Worm (Caenorhabditis elegans) whole organism, L4 larva: ENCODE measurements around the gene hlh-17.
A peak's percentile ranks its signal among the peaks of the same experiment; 100 is the strongest.

Experiments
- D1046.2 ChIP-seq: fragments of 200-800 bp; sonication (Bioruptor generic); IDR thresholded peaks from 2 replicates; pipeline ENCODE4 v1.3.6; 2022; ENCODE audit warnings: missing genetic modification characterization, missing compliant biosample characterization
- F10B5.3 ChIP-seq: sonication (generic microtip); optimal IDR thresholded peaks from 2 replicates; lab custom pipeline; 2016; ENCODE audit warnings: mild to moderate bottlenecking, missing genetic modification characterization, missing compliant biosample characterization
- F37D6.2 ChIP-seq: sonication (generic microtip); optimal IDR thresholded peaks from 2 replicates; lab custom pipeline; 2016; ENCODE audit warnings: mild to moderate bottlenecking, missing genetic modification characterization, missing compliant biosample characterization
- F44E2.7 ChIP-seq: fragments of 200-800 bp; sonication (Bioruptor generic); IDR thresholded peaks from 2 replicates; pipeline ENCODE4 v2.1.2; 2022; ENCODE audit warnings: missing genetic modification characterization, missing compliant biosample characterization
- Y5F2A.4 ChIP-seq: fragments of 200-800 bp; sonication (Bioruptor generic); optimal IDR thresholded peaks from 2 replicates; lab custom pipeline; 2018; ENCODE audit warnings: mild to moderate bottlenecking, missing genetic modification characterization, missing compliant biosample characterization
- ZK337.2 ChIP-seq: fragments of 200-800 bp; sonication (Bioruptor generic); IDR thresholded peaks from 2 replicates; pipeline ENCODE4 v1.3.6; 2022; ENCODE audit warnings: missing genetic modification reagents, missing genetic modification characterization, missing compliant biosample characterization
- aha-1 ChIP-seq: fragments of 150-350 bp; peaks from one replicate; lab custom pipeline; 2014; ENCODE audit warnings: missing biosample characterization, missing genetic modification characterization
- ceh-32 ChIP-seq: sonication (generic microtip); optimal IDR thresholded peaks from 2 replicates; lab custom pipeline; 2016; ENCODE audit warnings: mild to moderate bottlenecking, missing genetic modification characterization, missing compliant biosample characterization; ENCODE audit not compliant: poor library complexity
- ces-1 ChIP-seq: fragments of 150-350 bp; sonication (generic microtip); optimal IDR thresholded peaks from 4 replicates; lab custom pipeline; 2014; ENCODE audit warnings: missing biosample characterization, missing genetic modification reagents, missing genetic modification characterization
- cey-2 ChIP-seq: sonication (generic microtip); optimal IDR thresholded peaks from 3 replicates; lab custom pipeline; 2017; ENCODE audit warnings: missing genetic modification characterization, mild to moderate bottlenecking, missing compliant biosample characterization, antibody characterized with exemption, borderline replicate concordance; ENCODE audit not compliant: insufficient read depth
- daf-16 ChIP-seq, 3 experiments: sonication (generic microtip); optimal IDR thresholded peaks; 2 replicates each; lab custom pipeline; 2016 to 2017; ENCODE audit warnings: missing genetic modification characterization in 3 of 3, missing genetic modification reagents in 3 of 3, mild to moderate bottlenecking in 2 of 3, missing compliant biosample characterization in 2 of 3, missing biosample characterization in 1 of 3, moderate library complexity in 1 of 3
- daf-8 ChIP-seq: fragments of 200-800 bp; sonication (Bioruptor generic); IDR thresholded peaks from 2 replicates; pipeline ENCODE4 v1.3.6; 2022; ENCODE audit warnings: missing genetic modification characterization, missing compliant biosample characterization
- dmd-6 ChIP-seq: fragments of 200-800 bp; sonication (Bioruptor generic); IDR thresholded peaks from 2 replicates; pipeline ENCODE4 v1.3.6; 2022; ENCODE audit warnings: missing genetic modification reagents, missing genetic modification characterization, missing compliant biosample characterization
- dmd-9 ChIP-seq: fragments of 200-800 bp; sonication (Bioruptor generic); IDR thresholded peaks from 2 replicates; pipeline ENCODE4 v1.3.6; 2022; ENCODE audit warnings: missing genetic modification reagents, missing genetic modification characterization, missing compliant biosample characterization
- egl-27 ChIP-seq: sonication (generic microtip); optimal IDR thresholded peaks from 3 replicates; lab custom pipeline; 2017; ENCODE audit warnings: missing biosample characterization, missing genetic modification reagents, missing genetic modification characterization
- gei-8 ChIP-seq: fragments of 200-800 bp; sonication (Bioruptor generic); optimal IDR thresholded peaks from 2 replicates; lab custom pipeline; 2018; ENCODE audit warnings: mild to moderate bottlenecking, missing genetic modification characterization, missing compliant biosample characterization
- hlh-30 ChIP-seq: sonication (generic microtip); optimal IDR thresholded peaks from 2 replicates; lab custom pipeline; 2017; ENCODE audit warnings: antibody characterized with exemption, mild to moderate bottlenecking, missing genetic modification characterization, missing compliant biosample characterization; ENCODE audit not compliant: insufficient read depth
- lir-3 ChIP-seq: sonication (generic microtip); optimal IDR thresholded peaks from 2 replicates; lab custom pipeline; 2016; ENCODE audit warnings: mild to moderate bottlenecking, missing genetic modification characterization, missing compliant biosample characterization
- mdt-29 ChIP-seq: fragments of 200-800 bp; sonication (Bioruptor generic); IDR thresholded peaks from 2 replicates; pipeline ENCODE4 v1.3.6; 2022; ENCODE audit warnings: missing genetic modification reagents, missing genetic modification characterization, missing compliant biosample characterization
- mes-2 ChIP-seq: sonication (generic microtip); optimal IDR thresholded peaks from 2 replicates; lab custom pipeline; 2016; ENCODE audit warnings: missing genotype, mild to moderate bottlenecking, missing genetic modification characterization, missing compliant biosample characterization; ENCODE audit not compliant: poor library complexity, severe bottlenecking
- nhr-102 ChIP-seq: sonication (generic microtip); optimal IDR thresholded peaks from 2 replicates; lab custom pipeline; 2016; ENCODE audit warnings: mild to moderate bottlenecking, missing genetic modification characterization, moderate library complexity, missing compliant biosample characterization
- nhr-25 ChIP-seq: sonication (generic microtip); optimal IDR thresholded peaks from 2 replicates; lab custom pipeline; 2017; ENCODE audit warnings: missing genetic modification characterization, mild to moderate bottlenecking, missing compliant biosample characterization, antibody characterized with exemption, moderate library complexity, borderline replicate concordance; ENCODE audit not compliant: insufficient read depth
- nhr-77 ChIP-seq: fragments of 150-350 bp; optimal IDR thresholded peaks from 2 replicates; lab custom pipeline; 2014; ENCODE audit warnings: missing biosample characterization, missing genetic modification characterization
- pha-4 ChIP-seq, 2 experiments: fragments of 150-350 bp in 1 of 2; fragments of 200-800 bp in 1 of 2; sonication (Bioruptor generic) in 1 of 2; IDR thresholded peaks in 1 of 2; optimal IDR thresholded peaks in 1 of 2; 2 replicates each; pipeline versions ENCODE4 v1.3.6 to Lab custom; 2014 to 2022; ENCODE audit warnings: missing genetic modification characterization in 2 of 2, missing genetic modification reagents in 2 of 2, missing biosample characterization in 1 of 2, missing compliant biosample characterization in 1 of 2
- php-3 ChIP-seq: fragments of 200-800 bp; sonication (Bioruptor generic); IDR thresholded peaks from 2 replicates; pipeline ENCODE4 v1.3.6; 2022; ENCODE audit warnings: missing genetic modification reagents, missing genetic modification characterization, missing compliant biosample characterization
- pqm-1 ChIP-seq: sonication (generic microtip); optimal IDR thresholded peaks from 2 replicates; lab custom pipeline; 2017; ENCODE audit warnings: missing biosample characterization, missing genetic modification characterization
- skn-1 ChIP-seq: fragments of 150-350 bp; optimal IDR thresholded peaks from 2 replicates; lab custom pipeline; 2014; ENCODE audit warnings: missing biosample characterization, missing genetic modification characterization
- snpc-4 ChIP-seq: fragments of 150-350 bp; optimal IDR thresholded peaks from 2 replicates; lab custom pipeline; 2014; ENCODE audit warnings: missing biosample characterization, missing genetic modification characterization
- spr-3 ChIP-seq: fragments of 200-800 bp; sonication (Bioruptor generic); optimal IDR thresholded peaks from 2 replicates; lab custom pipeline; 2018; ENCODE audit warnings: mild to moderate bottlenecking, missing genetic modification characterization, missing compliant biosample characterization
- unc-39 ChIP-seq: sonication (generic microtip); optimal IDR thresholded peaks from 2 replicates; lab custom pipeline; 2017; ENCODE audit warnings: missing biosample characterization, missing genetic modification characterization
- unc-62 ChIP-seq, 3 experiments: fragments of 150-350 bp in 1 of 3; sonication (generic microtip); optimal IDR thresholded peaks in 2 of 3; peaks in 1 of 3; 1 replicate in 1 of 3; 2 replicates in 2 of 3; lab custom pipeline; 2014 to 2017; ENCODE audit warnings: missing biosample characterization in 3 of 3, missing genetic modification characterization in 3 of 3, missing genetic modification reagents in 3 of 3, missing genotype in 1 of 3
- zip-11 ChIP-seq: fragments of 200-800 bp; sonication (Bioruptor generic); IDR thresholded peaks from 2 replicates; pipeline ENCODE4 v1.3.6; 2022; ENCODE audit warnings: missing genetic modification characterization, missing compliant biosample characterization
- ztf-11 ChIP-seq: fragments of 150-350 bp; optimal IDR thresholded peaks from 2 replicates; lab custom pipeline; 2014; ENCODE audit warnings: missing biosample characterization, missing genetic modification characterization
- ztf-7 ChIP-seq: fragments of 150-350 bp; optimal IDR thresholded peaks from 2 replicates; lab custom pipeline; 2014; ENCODE audit warnings: missing biosample characterization, missing genetic modification characterization

The hlh-17 gene

ce11 chrIV:16277291-16277690 lies 22.7 kb downstream of the hlh-17 start, which contains the start of gene F38C2.7:
Gene F38C2.7, minus strand, starts transcription at chrIV:16277391.
- TF ChIP-seq daf-8 (GFP tag; lab: Robert Waterston, UW) (no peak), php-3 (no peak), nhr-102 (tag; lab: Kevin White, UChicago) (no peak), gei-8 (GFP tag; lab: Kevin White, UChicago) (no peak)
- TF ChIP-seq, all 104 proteins: peak for 0

DNA sequence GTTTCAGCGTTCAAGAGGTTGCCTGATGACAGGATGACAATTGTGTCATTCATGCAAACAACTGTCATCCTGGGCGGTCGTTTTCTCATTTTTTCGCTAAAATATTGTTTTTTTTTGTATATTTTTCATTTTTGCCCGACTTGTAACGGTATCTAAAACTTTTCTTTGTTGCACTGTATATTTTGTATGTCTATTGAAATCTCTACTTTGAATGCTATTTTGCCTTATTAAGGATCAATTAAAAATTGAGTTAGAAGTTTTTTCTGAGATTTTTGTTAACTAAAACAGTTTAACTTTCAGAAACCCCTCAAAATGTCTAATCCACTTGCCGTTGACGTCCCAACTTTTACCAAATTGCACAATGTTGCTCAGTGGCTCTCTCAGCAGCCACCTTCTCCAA lies 23.3 kb downstream of the hlh-17 start, which contains the start of gene ccch-2:
TSS of gene ccch-2 (plus strand) at position 301 of the 400 bp plus-strand sequence.
- no peak for TF ChIP-seq nhr-25 (tag; lab: Kevin White, UChicago)
- TF ChIP-seq hlh-30 (tag; lab: Kevin White, UChicago): no peak

- no peak for TF ChIP-seq Y5F2A.4 (GFP tag; lab: Kevin White, UChicago)
- TF ChIP-seq zip-11 (GFP tag; lab: Robert Waterston, UW): no peak
- no peak for TF ChIP-seq daf-8 (GFP tag; lab: Robert Waterston, UW)
- no peak for TF ChIP-seq nhr-102 (tag; lab: Kevin White, UChicago)
- TF ChIP-seq dmd-9 (GFP tag; lab: Robert Waterston, UW): no peak
- no peak for TF ChIP-seq skn-1 (tag; lab: Kevin White, UChicago)
- TF ChIP-seq unc-39: no peak
- no peak for TF ChIP-seq F10B5.3 (tag; lab: Kevin White, UChicago)
Observed at ce11 chrIV:16280614-16281013, 26.1 kb downstream of the hlh-17 start, which contains the start of gene clec-191. Gene clec-191, minus strand, starts transcription at chrIV:16280714.

DNA sequence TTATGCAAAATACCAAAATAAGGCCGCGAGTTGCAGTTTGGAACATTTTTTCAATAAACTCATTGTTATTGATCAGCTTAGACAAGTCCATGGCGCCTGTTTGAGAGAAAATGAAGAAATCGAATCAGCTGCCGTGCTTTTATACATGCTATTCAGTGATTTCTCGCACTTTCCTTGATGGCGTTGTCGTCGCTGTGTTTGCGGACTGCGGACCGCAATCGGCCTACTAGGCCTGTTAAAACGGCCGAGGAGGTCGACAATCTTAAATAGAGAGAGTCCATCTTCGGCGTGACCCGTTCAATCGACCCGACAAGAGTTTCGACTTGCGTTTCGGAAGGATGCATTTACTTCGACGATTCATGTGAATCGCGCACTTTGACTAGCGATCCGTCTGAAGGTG lies 36.2 kb downstream of the hlh-17 start, which contains the start of gene srz-75:
TSS of gene srz-75 (minus strand) at position 101 of the 400 bp plus-strand sequence.
- TF ChIP-seq ZK337.2 (GFP tag; lab: Robert Waterston, UW) (no peak), unc-62 (GFP tag; optimal IDR thresholded peaks at IDR 0.05 in 1 of 2; lab: Kevin White, UChicago) (peak in 1 of 2 experiments; percentile 77), unc-62 (tag; optimal IDR thresholded peaks at IDR 0.05; lab: Kevin White, UChicago) (no peak), aha-1 (tag; lab: Kevin White, UChicago) (peak; percentile 64), F37D6.2 (tag; lab: Kevin White, UChicago) (no peak), cey-2 (tag; lab: Kevin White, UChicago) (no peak), snpc-4 (tag; lab: Kevin White, UChicago) (no peak)

DNA sequence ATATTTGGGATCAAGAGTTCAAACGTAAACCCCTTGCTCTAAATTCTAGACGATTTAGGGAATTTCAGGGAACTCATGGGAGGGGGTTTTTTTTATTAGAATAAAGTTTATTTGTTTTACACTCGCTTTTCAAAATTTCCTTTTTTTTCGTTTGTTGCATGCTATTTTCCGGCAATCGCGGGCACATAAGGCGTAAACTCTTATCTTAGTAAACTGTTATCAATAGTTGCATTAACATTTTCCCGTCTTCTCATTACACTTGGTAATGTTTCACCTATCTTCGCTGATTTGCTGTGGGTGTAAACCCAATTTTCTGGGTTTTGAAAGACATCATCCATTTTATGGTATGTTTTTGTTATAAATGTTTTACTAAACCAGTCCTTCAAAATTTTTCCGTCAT lies 39.3 kb downstream of the hlh-17 start:
- TF ChIP-seq ces-1 (GFP tag; lab: Kevin White, UChicago) (no peak), daf-16 (GFP tag; optimal IDR thresholded peaks at IDR 0.05; lab: Kevin White, UChicago) (no peak), daf-16 (tag; optimal IDR thresholded peaks at IDR 0.05; lab: Kevin White, UChicago) (peak; percentile 69), pqm-1 (tag; lab: Kevin White, UChicago) (peak; percentile 68), spr-3 (GFP tag; lab: Kevin White, UChicago) (no peak)

DNA sequence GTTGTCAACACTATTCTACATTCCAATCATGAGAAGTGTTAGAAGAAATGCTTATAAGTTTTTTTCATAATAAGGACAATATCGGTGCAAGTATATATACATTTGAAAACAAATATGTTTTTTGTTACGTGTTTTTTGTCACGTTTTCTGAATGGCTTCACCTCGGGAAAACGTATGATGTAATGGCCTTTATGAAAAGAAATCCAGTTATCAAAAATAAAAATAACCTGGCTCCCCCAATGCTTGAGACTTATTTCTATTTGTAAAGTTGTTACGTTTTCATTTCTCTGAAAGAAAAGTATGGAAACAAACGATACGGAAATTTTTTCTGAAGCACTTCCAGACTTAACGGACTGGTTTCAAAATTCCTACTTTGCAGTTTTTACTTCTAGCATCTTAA lies 44.3 kb downstream of the hlh-17 start, which contains the start of gene srz-72:
TSS of gene srz-72 (plus strand) at position 301 of the 400 bp plus-strand sequence.
- TF ChIP-seq nhr-77 (tag; lab: Kevin White, UChicago) (no peak), egl-27 (tag; lab: Kevin White, UChicago) (no peak), ztf-11 (tag; lab: Kevin White, UChicago) (no peak), D1046.2 (GFP tag; lab: Robert Waterston, UW) (no peak), unc-62 (GFP tag; optimal IDR thresholded peaks at IDR 0.05 in 1 of 2; lab: Kevin White, UChicago) (no peak), unc-62 (tag; optimal IDR thresholded peaks at IDR 0.05; lab: Kevin White, UChicago) (no peak), mdt-29 (GFP tag; lab: Robert Waterston, UW) (no peak), daf-16 (GFP tag; optimal IDR thresholded peaks at IDR 0.05; lab: Kevin White, UChicago) (no peak), daf-16 (tag; optimal IDR thresholded peaks at IDR 0.05; lab: Kevin White, UChicago) (no peak), mes-2 (tag; lab: Kevin White, UChicago) (no peak), F44E2.7 (GFP tag; lab: Robert Waterston, UW) (no peak), dmd-6 (GFP tag; lab: Robert Waterston, UW) (no peak), pha-4 (GFP tag; IDR thresholded peaks at IDR 0.05; lab: Robert Waterston, UW) (no peak), pha-4 (tag; optimal IDR thresholded peaks at IDR 0.05; lab: Kevin White, UChicago) (no peak), lir-3 (tag; lab: Kevin White, UChicago) (no peak), ceh-32 (tag; lab: Kevin White, UChicago) (no peak), nhr-102 (tag; lab: Kevin White, UChicago) (no peak), ztf-7 (tag; lab: Kevin White, UChicago) (no peak), unc-39 (no peak)
